Worm (Caenorhabditis elegans) whole organism, young adult: ENCODE data around the gene C02F5.10.

Experiments
- B0336.3 ChIP-seq: fragments of 200-800 bp; sonication (Bioruptor generic); IDR thresholded peaks from 2 replicates; pipeline ENCODE4 v1.3.6; 2022; ENCODE audit warnings: missing genetic modification characterization, missing compliant biosample characterization
- C06A6.2 ChIP-seq: fragments of 200-800 bp; sonication (Bioruptor generic); conservative IDR thresholded peaks from 2 replicates; pipeline ENCODE4 v1.3.6; 2022; ENCODE audit warnings: missing genetic modification characterization, missing compliant biosample characterization
- F39B2.1 ChIP-seq: fragments of 200-800 bp; sonication (Bioruptor generic); IDR thresholded peaks from 2 replicates; pipeline ENCODE4 v1.3.6; 2022; ENCODE audit warnings: missing genetic modification reagents, missing genetic modification characterization, missing compliant biosample characterization
- K11D2.4 ChIP-seq: fragments of 200-800 bp; sonication (Bioruptor generic); IDR thresholded peaks from 2 replicates; pipeline ENCODE4 v1.3.6; 2022; ENCODE audit warnings: missing genetic modification reagents, missing genetic modification characterization, missing compliant biosample characterization
- ZK185.1 ChIP-seq: sonication (generic microtip); optimal IDR thresholded peaks from 2 replicates; lab custom pipeline; 2016; ENCODE audit warnings: mild to moderate bottlenecking, missing genetic modification characterization, missing compliant biosample characterization; ENCODE audit not compliant: poor library complexity, severe bottlenecking
- atf-7 ChIP-seq: sonication (generic microtip); optimal IDR thresholded peaks from 2 replicates; lab custom pipeline; 2017; ENCODE audit warnings: mild to moderate bottlenecking, missing genetic modification characterization, missing compliant biosample characterization
- him-1 ChIP-seq: sonication (generic microtip); optimal IDR thresholded peaks from 2 replicates; lab custom pipeline; 2016; ENCODE audit warnings: missing genotype, missing genetic modification reagents, missing genetic modification characterization, missing compliant biosample characterization
- hsf-1 ChIP-seq: fragments of 200-800 bp; sonication (Bioruptor generic); IDR thresholded peaks from 2 replicates; pipeline ENCODE4 v1.3.6; 2022; ENCODE audit warnings: missing genetic modification reagents, missing genetic modification characterization, missing compliant biosample characterization
- nhr-90 ChIP-seq: sonication (generic microtip); optimal IDR thresholded peaks from 2 replicates; lab custom pipeline; 2016; ENCODE audit warnings: missing genotype, mild to moderate bottlenecking, missing genetic modification characterization, missing compliant biosample characterization

ce11 chrIII:8268296-8268695 is 19.0 kb upstream of the C02F5.10 start, which contains the start of the genes F09G8.7 and crn-7:
- TF ChIP-seq him-1 (tag; lab: Kevin White, UChicago) (no peak), ZK185.1 (no peak), nhr-90 (no peak), K11D2.4 (no peak), C06A6.2 (GFP tag; lab: Robert Waterston, UW) (no peak), hsf-1 (GFP tag; lab: Robert Waterston, UW) (no peak), B0336.3 (GFP tag; lab: Robert Waterston, UW) (no peak), atf-7 (tag; lab: Kevin White, UChicago) (no peak), F39B2.1 (GFP tag; lab: Robert Waterston, UW) (no peak)
